Worm (Caenorhabditis elegans) whole organism, mixed stage, embryonic: ENCODE measurements around the gene exc-13.

Experiments used
- M03D4.4 ChIP-seq: sonication (generic microtip); optimal IDR thresholded peaks from 2 replicates; lab custom pipeline; 2017; ENCODE audit warnings: mild to moderate bottlenecking, missing genetic modification characterization, missing compliant biosample characterization
- bed-3 ChIP-seq: fragments of 200-800 bp; sonication (Bioruptor generic); optimal IDR thresholded peaks from 3 replicates; lab custom pipeline; 2018; ENCODE audit warnings: mild to moderate bottlenecking, missing genetic modification characterization, moderate library complexity, missing compliant biosample characterization
- blmp-1 ChIP-seq: fragments of 150-350 bp; optimal IDR thresholded peaks from 2 replicates; lab custom pipeline; 2014; ENCODE audit warnings: missing biosample characterization, missing genetic modification characterization
- ceh-39 ChIP-seq: fragments of 150-350 bp; optimal IDR thresholded peaks from 2 replicates; lab custom pipeline; 2014; ENCODE audit warnings: missing biosample characterization, missing genetic modification characterization
- ceh-43 ChIP-seq: fragments of 200-800 bp; sonication (Bioruptor generic); optimal IDR thresholded peaks from 2 replicates; lab custom pipeline; 2018; ENCODE audit warnings: mild to moderate bottlenecking, missing genetic modification characterization, moderate library complexity, missing compliant biosample characterization
- ceh-83 ChIP-seq: fragments of 200-800 bp; sonication (Bioruptor generic); optimal IDR thresholded peaks from 2 replicates; lab custom pipeline; 2018; ENCODE audit warnings: mild to moderate bottlenecking, missing genetic modification characterization, missing compliant biosample characterization
- ces-1 ChIP-seq: fragments of 150-350 bp; optimal IDR thresholded peaks from 2 replicates; lab custom pipeline; 2014; ENCODE audit warnings: missing biosample characterization, missing genetic modification reagents, missing genetic modification characterization
- cnd-1 ChIP-seq: fragments of 200-800 bp; sonication (Bioruptor generic); optimal IDR thresholded peaks from 2 replicates; lab custom pipeline; 2018; ENCODE audit warnings: mild to moderate bottlenecking, missing genetic modification characterization, missing compliant biosample characterization
- drap-1 ChIP-seq: fragments of 200-800 bp; sonication (Bioruptor generic); optimal IDR thresholded peaks from 3 replicates; lab custom pipeline; 2018; ENCODE audit warnings: mild to moderate bottlenecking, missing genetic modification characterization, missing compliant biosample characterization
- elt-1 ChIP-seq: sonication (generic microtip); optimal IDR thresholded peaks from 2 replicates; lab custom pipeline; 2017; ENCODE audit warnings: missing genetic modification characterization, mild to moderate bottlenecking, missing compliant biosample characterization, antibody characterized with exemption, moderate library complexity, borderline replicate concordance; ENCODE audit not compliant: insufficient read depth
- elt-3 ChIP-seq: fragments of 150-350 bp; optimal IDR thresholded peaks from 2 replicates; lab custom pipeline; 2014; ENCODE audit warnings: missing biosample characterization, missing genetic modification characterization
- flh-1 ChIP-seq: fragments of 200-800 bp; sonication (Bioruptor generic); optimal IDR thresholded peaks from 2 replicates; lab custom pipeline; 2018; ENCODE audit warnings: mild to moderate bottlenecking, missing genetic modification characterization, moderate library complexity, missing compliant biosample characterization
- ham-2 ChIP-seq: fragments of 200-800 bp; sonication (Bioruptor generic); optimal IDR thresholded peaks from 2 replicates; lab custom pipeline; 2018; ENCODE audit warnings: mild to moderate bottlenecking, missing genetic modification characterization, missing compliant biosample characterization
- hlh-1 ChIP-seq: fragments of 150-350 bp; optimal IDR thresholded peaks from 2 replicates; lab custom pipeline; 2014; ENCODE audit warnings: missing biosample characterization, missing genetic modification reagents, missing genetic modification characterization
- lin-13 ChIP-seq: fragments of 150-350 bp; optimal IDR thresholded peaks from 2 replicates; lab custom pipeline; 2014; ENCODE audit warnings: missing biosample characterization, missing genetic modification characterization
- lin-32 ChIP-seq: fragments of 200-800 bp; sonication (Bioruptor generic); optimal IDR thresholded peaks from 2 replicates; lab custom pipeline; 2018; ENCODE audit warnings: mild to moderate bottlenecking, missing genetic modification characterization, missing compliant biosample characterization
- lsy-2 ChIP-seq: fragments of 150-350 bp; optimal IDR thresholded peaks from 2 replicates; lab custom pipeline; 2014; ENCODE audit warnings: missing biosample characterization, missing genetic modification characterization
- mab-5 ChIP-seq: fragments of 150-350 bp; optimal IDR thresholded peaks from 2 replicates; lab custom pipeline; 2014; ENCODE audit warnings: missing biosample characterization, missing genetic modification characterization
- mep-1 ChIP-seq: fragments of 150-350 bp; optimal IDR thresholded peaks from 2 replicates; lab custom pipeline; 2017; ENCODE audit warnings: missing biosample characterization, missing genetic modification reagents, missing genetic modification characterization, inconsistent platforms
- mls-2 ChIP-seq: sonication (generic microtip); optimal IDR thresholded peaks from 2 replicates; lab custom pipeline; 2016; ENCODE audit warnings: mild to moderate bottlenecking, missing genetic modification characterization, moderate library complexity, missing compliant biosample characterization
- nhr-12 ChIP-seq: fragments of 150-350 bp; optimal IDR thresholded peaks from 2 replicates; lab custom pipeline; 2014; ENCODE audit warnings: missing biosample characterization, missing genetic modification characterization
- nhr-2 ChIP-seq: fragments of 150-350 bp; optimal IDR thresholded peaks from 2 replicates; lab custom pipeline; 2014; ENCODE audit warnings: missing biosample characterization, missing genetic modification characterization
- nhr-237 ChIP-seq: fragments of 150-350 bp; optimal IDR thresholded peaks from 2 replicates; lab custom pipeline; 2014; ENCODE audit warnings: missing biosample characterization, missing genetic modification characterization
- nhr-28 ChIP-seq: fragments of 150-350 bp; optimal IDR thresholded peaks from 2 replicates; lab custom pipeline; 2014; ENCODE audit warnings: missing biosample characterization, missing genetic modification characterization
- nhr-76 ChIP-seq: sonication (generic microtip); optimal IDR thresholded peaks from 2 replicates; lab custom pipeline; 2017; ENCODE audit warnings: missing biosample characterization, missing genetic modification characterization
- sem-2 ChIP-seq: fragments of 200-800 bp; sonication (Bioruptor generic); optimal IDR thresholded peaks from 2 replicates; lab custom pipeline; 2018; ENCODE audit warnings: mild to moderate bottlenecking, missing genetic modification characterization, missing compliant biosample characterization
- snpc-4 ChIP-seq: fragments of 150-350 bp; optimal IDR thresholded peaks from 2 replicates; lab custom pipeline; 2014; ENCODE audit warnings: missing biosample characterization, missing genetic modification characterization
- tbx-8 ChIP-seq: fragments of 200-800 bp; sonication (Bioruptor generic); optimal IDR thresholded peaks from 2 replicates; lab custom pipeline; 2018; ENCODE audit warnings: mild to moderate bottlenecking, missing genetic modification characterization, moderate library complexity, missing compliant biosample characterization
- unc-120 ChIP-seq: sonication (generic microtip); optimal IDR thresholded peaks from 2 replicates; lab custom pipeline; 2017; ENCODE audit warnings: missing genetic modification characterization, missing compliant biosample characterization; ENCODE audit not compliant: poor library complexity, severe bottlenecking
- unc-39 ChIP-seq: fragments of 150-350 bp; optimal IDR thresholded peaks from 2 replicates; lab custom pipeline; 2014; ENCODE audit warnings: missing biosample characterization, missing genetic modification characterization
- unc-62 ChIP-seq: fragments of 150-350 bp; optimal IDR thresholded peaks from 2 replicates; lab custom pipeline; 2014; ENCODE audit warnings: missing biosample characterization, missing genetic modification reagents, missing genetic modification characterization
- zip-8 ChIP-seq: fragments of 150-350 bp; optimal IDR thresholded peaks from 2 replicates; lab custom pipeline; 2014; ENCODE audit warnings: missing biosample characterization, missing genetic modification characterization
- ztf-11 ChIP-seq: fragments of 150-350 bp; optimal IDR thresholded peaks from 2 replicates; lab custom pipeline; 2014; ENCODE audit warnings: missing biosample characterization, missing genetic modification characterization

The exc-13 gene

DNA sequence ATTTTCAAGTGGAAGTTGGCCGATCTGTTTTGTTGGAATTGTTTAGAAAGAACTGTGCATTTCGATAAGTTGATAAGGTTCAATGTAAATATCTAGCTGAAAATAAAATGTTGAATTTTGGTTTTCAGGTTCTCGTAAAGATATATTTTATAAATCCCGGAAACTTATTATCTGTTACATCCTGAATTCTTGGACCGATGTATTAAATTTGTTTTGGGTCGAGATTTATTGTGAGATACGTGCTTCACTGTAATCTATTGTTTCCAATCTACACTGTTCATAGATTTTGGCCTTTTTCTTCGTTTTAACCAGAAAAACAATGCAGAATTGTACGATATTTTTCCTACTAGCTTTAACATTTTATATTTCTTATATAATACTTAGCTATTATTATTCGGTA is 7.9 kb upstream of the exc-13 start, which contains the start of gene C03G6.6:
Gene C03G6.6, plus strand, starts transcription at position 301 of the 400 bp plus-strand sequence.
- TF ChIP-seq hlh-1 (tag; lab: Kevin White, UChicago), result no peak
- TF ChIP-seq flh-1, result no peak
- TF ChIP-seq snpc-4 (tag; lab: Kevin White, UChicago), result no peak
- no peak for TF ChIP-seq zip-8 (tag; lab: Kevin White, UChicago)
- no peak for TF ChIP-seq tbx-8 (GFP tag; lab: Kevin White, UChicago)
- no peak for TF ChIP-seq sem-2 (GFP tag; lab: Kevin White, UChicago)
- TF ChIP-seq lin-13 (tag; lab: Kevin White, UChicago), result no peak
- TF ChIP-seq lin-32, result no peak
- TF ChIP-seq mls-2 (tag; lab: Kevin White, UChicago), result no peak
- no peak for TF ChIP-seq unc-39 (tag; lab: Kevin White, UChicago)
- no peak for TF ChIP-seq ces-1 (GFP tag; lab: Kevin White, UChicago)
- no peak for TF ChIP-seq nhr-76 (tag; lab: Kevin White, UChicago)
- no peak for TF ChIP-seq nhr-237 (tag; lab: Kevin White, UChicago)
- TF ChIP-seq cnd-1 (tag; lab: Kevin White, UChicago), result no peak
- TF ChIP-seq unc-62 (GFP tag; lab: Kevin White, UChicago), result no peak
- TF ChIP-seq ceh-39 (tag; lab: Kevin White, UChicago), result no peak
- no peak for TF ChIP-seq nhr-28 (tag; lab: Kevin White, UChicago)
- no peak for TF ChIP-seq ham-2 (GFP tag; lab: Kevin White, UChicago)
- TF ChIP-seq nhr-12 (tag; lab: Kevin White, UChicago), result no peak
- TF ChIP-seq blmp-1 (tag; lab: Kevin White, UChicago), result no peak

ce11 chrV:7361673-7362072 is 3.4 kb upstream of the exc-13 start, which contains the start of gene cyp-35A1:
Gene cyp-35A1 (minus strand): TSS chrV:7361773.
- TF ChIP-seq lin-32, result no peak
- TF ChIP-seq ceh-83, result no peak
- no peak for TF ChIP-seq ztf-11 (tag; lab: Kevin White, UChicago)
- TF ChIP-seq unc-39 (tag; lab: Kevin White, UChicago), result no peak
- no peak for TF ChIP-seq drap-1 (GFP tag; lab: Kevin White, UChicago)
- no peak for TF ChIP-seq nhr-28 (tag; lab: Kevin White, UChicago)
- TF ChIP-seq ham-2 (GFP tag; lab: Kevin White, UChicago), result no peak
- no peak for TF ChIP-seq ceh-39 (tag; lab: Kevin White, UChicago)
- TF ChIP-seq nhr-2 (tag; lab: Kevin White, UChicago), result no peak
- no peak for TF ChIP-seq sem-2 (GFP tag; lab: Kevin White, UChicago)
- no peak for TF ChIP-seq tbx-8 (GFP tag; lab: Kevin White, UChicago)
- TF ChIP-seq nhr-237 (tag; lab: Kevin White, UChicago), result no peak
- no peak for TF ChIP-seq elt-3 (tag; lab: Kevin White, UChicago)
- no peak for TF ChIP-seq M03D4.4 (tag; lab: Kevin White, UChicago)
- no peak for TF ChIP-seq flh-1
- no peak for TF ChIP-seq blmp-1 (tag; lab: Kevin White, UChicago)
- TF ChIP-seq, all 35 proteins: peak for 0

DNA sequence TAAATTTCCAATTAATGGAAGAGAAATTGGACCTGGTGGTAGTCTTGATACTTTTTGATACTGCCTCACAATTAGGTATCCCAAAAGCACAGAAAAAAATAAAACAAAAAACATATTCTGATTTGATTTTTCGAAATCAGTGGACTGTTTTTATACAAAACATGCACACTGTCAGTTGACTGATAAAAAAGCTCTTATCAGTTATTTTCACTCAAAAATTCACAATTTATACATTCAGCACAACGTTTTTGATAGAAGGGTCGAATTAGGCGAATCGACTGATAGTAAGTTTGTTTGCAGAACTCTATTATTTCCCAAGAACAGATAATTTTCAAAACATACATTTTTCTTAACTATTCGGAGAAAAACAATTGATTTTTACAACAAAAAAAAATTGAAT is 992 bp upstream of the exc-13 start, which contains the start of gene cyp-35A2:
Gene cyp-35A2, minus strand, starts transcription at position 124 of the 400 bp plus-strand sequence.
- TF ChIP-seq drap-1 (GFP tag; lab: Kevin White, UChicago) (no peak), ham-2 (GFP tag; lab: Kevin White, UChicago) (no peak), mab-5 (no peak), sem-2 (GFP tag; lab: Kevin White, UChicago) (no peak), blmp-1 (tag; lab: Kevin White, UChicago) (no peak), nhr-2 (tag; lab: Kevin White, UChicago) (no peak), ztf-11 (tag; lab: Kevin White, UChicago) (no peak), mep-1 (tag; lab: Kevin White, UChicago) (no peak), lsy-2 (tag; lab: Kevin White, UChicago) (no peak), unc-62 (GFP tag; lab: Kevin White, UChicago) (no peak), ces-1 (GFP tag; lab: Kevin White, UChicago) (no peak), ceh-39 (tag; lab: Kevin White, UChicago) (no peak), bed-3 (GFP tag; lab: Kevin White, UChicago) (no peak), elt-3 (tag; lab: Kevin White, UChicago) (no peak)
- TF ChIP-seq, all 35 proteins: peak for 0

DNA sequence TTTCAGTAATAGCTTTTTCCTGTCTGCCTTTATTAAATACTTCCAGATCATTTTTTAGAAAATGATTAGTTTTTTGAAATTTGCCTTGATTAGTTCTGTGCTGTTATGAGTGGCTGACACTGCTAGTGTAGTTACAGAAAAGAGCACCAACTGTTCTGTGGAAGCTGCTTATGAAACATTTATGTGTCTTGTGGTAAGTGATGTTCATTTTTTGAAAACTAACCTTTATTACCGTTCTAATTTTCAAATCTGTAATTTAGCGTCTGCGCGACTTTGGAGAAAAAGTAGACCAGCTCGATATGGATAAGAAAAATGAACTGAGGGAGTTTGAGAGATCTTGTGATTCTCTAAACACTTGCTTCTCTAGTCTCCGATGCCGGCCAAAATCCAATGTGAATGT is 4.5 kb downstream of the exc-13 start, which contains the start of gene srj-14:
Gene srj-14, plus strand, starts transcription at position 131 of the 400 bp plus-strand sequence.
- no peak for TF ChIP-seq drap-1 (GFP tag; lab: Kevin White, UChicago)
- TF ChIP-seq elt-3 (tag; lab: Kevin White, UChicago), result no peak
- TF ChIP-seq lin-13 (tag; lab: Kevin White, UChicago), result no peak
- TF ChIP-seq zip-8 (tag; lab: Kevin White, UChicago), result no peak
- TF ChIP-seq nhr-12 (tag; lab: Kevin White, UChicago), result no peak
- TF ChIP-seq ceh-43, result no peak
- no peak for TF ChIP-seq elt-1 (tag; lab: Kevin White, UChicago)
- no peak for TF ChIP-seq ztf-11 (tag; lab: Kevin White, UChicago)
- no peak for TF ChIP-seq hlh-1 (tag; lab: Kevin White, UChicago)
- no peak for TF ChIP-seq ham-2 (GFP tag; lab: Kevin White, UChicago)
- no peak for TF ChIP-seq nhr-2 (tag; lab: Kevin White, UChicago)
- TF ChIP-seq ces-1 (GFP tag; lab: Kevin White, UChicago), result no peak
- TF ChIP-seq unc-120 (tag; lab: Kevin White, UChicago), result no peak
- no peak for TF ChIP-seq flh-1
- no peak for TF ChIP-seq nhr-237 (tag; lab: Kevin White, UChicago)
- no peak for TF ChIP-seq blmp-1 (tag; lab: Kevin White, UChicago)
